Worm (Caenorhabditis elegans) whole organism, young adult: ENCODE results near the gene T05B4.13.

Experiments
- B0035.1 ChIP-seq: sonication (generic microtip); optimal IDR thresholded peaks from 2 replicates; lab custom pipeline; 2016; ENCODE audit warnings: missing genetic modification characterization, mild to moderate bottlenecking, missing compliant biosample characterization, missing genotype, missing genetic modification reagents
- B0261.1 ChIP-seq: sonication (generic microtip); optimal IDR thresholded peaks from 2 replicates; lab custom pipeline; 2016; ENCODE audit warnings: mild to moderate bottlenecking, missing genetic modification characterization, moderate library complexity, missing compliant biosample characterization
- C06A6.2 ChIP-seq: fragments of 200-800 bp; sonication (Bioruptor generic); conservative IDR thresholded peaks from 2 replicates; pipeline ENCODE4 v1.3.6; 2022; ENCODE audit warnings: missing genetic modification characterization, missing compliant biosample characterization
- C17E4.6 ChIP-seq: fragments of 200-800 bp; sonication (Bioruptor generic); IDR thresholded peaks from 2 replicates; pipeline ENCODE4 v1.3.6; 2022; ENCODE audit warnings: missing genetic modification reagents, missing genetic modification characterization, missing compliant biosample characterization
- F10E7.11 ChIP-seq: sonication (generic microtip); optimal IDR thresholded peaks from 2 replicates; lab custom pipeline; 2017; ENCODE audit warnings: mild to moderate bottlenecking, missing genetic modification characterization, moderate library complexity, missing compliant biosample characterization
- F39B2.1 ChIP-seq: fragments of 200-800 bp; sonication (Bioruptor generic); IDR thresholded peaks from 2 replicates; pipeline ENCODE4 v1.3.6; 2022; ENCODE audit warnings: missing genetic modification reagents, missing genetic modification characterization, missing compliant biosample characterization
- F49E8.2 ChIP-seq: sonication (generic microtip); optimal IDR thresholded peaks from 3 replicates; lab custom pipeline; 2017; ENCODE audit warnings: missing genetic modification characterization, mild to moderate bottlenecking, missing compliant biosample characterization, antibody characterized with exemption, moderate library complexity; ENCODE audit not compliant: insufficient read depth
- F52B5.7 ChIP-seq: sonication (generic microtip); optimal IDR thresholded peaks from 2 replicates; lab custom pipeline; 2016; ENCODE audit warnings: mild to moderate bottlenecking, missing genetic modification characterization, missing compliant biosample characterization
- F57A8.1 ChIP-seq: fragments of 200-800 bp; sonication (Bioruptor generic); optimal IDR thresholded peaks from 2 replicates; lab custom pipeline; 2018; ENCODE audit warnings: mild to moderate bottlenecking, missing genetic modification characterization, moderate library complexity, missing compliant biosample characterization
- K12H6.12 ChIP-seq: fragments of 200-800 bp; sonication (Bioruptor generic); optimal IDR thresholded peaks from 2 replicates; lab custom pipeline; 2018; ENCODE audit warnings: mild to moderate bottlenecking, missing genetic modification characterization, missing compliant biosample characterization
- T26A5.8 ChIP-seq: sonication (generic microtip); optimal IDR thresholded peaks from 2 replicates; lab custom pipeline; 2016; ENCODE audit warnings: missing genetic modification characterization, missing compliant biosample characterization
- Y53G8AR.9 ChIP-seq: fragments of 200-800 bp; sonication (Bioruptor generic); conservative IDR thresholded peaks from 2 replicates; pipeline ENCODE4 v1.3.6; 2022; ENCODE audit warnings: missing genetic modification reagents, missing genetic modification characterization, missing compliant biosample characterization
- Y95B8A.8 ChIP-seq: fragments of 200-800 bp; sonication (Bioruptor generic); IDR thresholded peaks from 2 replicates; pipeline ENCODE4 v1.3.6; 2022; ENCODE audit warnings: missing genetic modification reagents, missing genetic modification characterization, missing compliant biosample characterization
- akir-1 ChIP-seq: fragments of 200-800 bp; sonication (Bioruptor generic); optimal IDR thresholded peaks from 2 replicates; lab custom pipeline; 2018; ENCODE audit warnings: mild to moderate bottlenecking, missing genetic modification characterization, moderate library complexity, missing compliant biosample characterization
- ama-1 ChIP-seq, 3 experiments: fragments of 150-350 bp in 1 of 3; sonication (generic microtip) in 2 of 3; optimal IDR thresholded peaks; 2 replicates each; lab custom pipeline; 2014 to 2018; ENCODE audit warnings: missing biosample characterization in 2 of 3, missing genetic modification characterization in 2 of 3, missing genetic modification reagents in 2 of 3
- cebp-2 ChIP-seq: fragments of 200-800 bp; sonication (Bioruptor generic); IDR thresholded peaks from 2 replicates; pipeline ENCODE4 v1.3.6; 2022; ENCODE audit warnings: missing genetic modification characterization, missing compliant biosample characterization
- ceh-100 ChIP-seq: fragments of 200-800 bp; sonication (Bioruptor generic); IDR thresholded peaks from 2 replicates; pipeline ENCODE4 v1.3.6; 2022; ENCODE audit warnings: missing genetic modification reagents, missing genetic modification characterization, missing compliant biosample characterization
- ceh-27 ChIP-seq: fragments of 200-800 bp; sonication (Bioruptor generic); optimal IDR thresholded peaks from 2 replicates; lab custom pipeline; 2018; ENCODE audit warnings: mild to moderate bottlenecking, missing genetic modification characterization, moderate library complexity, missing compliant biosample characterization
- ceh-40 ChIP-seq: fragments of 200-800 bp; sonication (Bioruptor generic); IDR thresholded peaks from 2 replicates; pipeline ENCODE4 v1.3.6; 2022; ENCODE audit warnings: missing genetic modification characterization, missing compliant biosample characterization
- ceh-91 ChIP-seq: fragments of 200-800 bp; sonication (Bioruptor generic); IDR thresholded peaks from 2 replicates; pipeline ENCODE4 v1.3.6; 2022; ENCODE audit warnings: missing genetic modification reagents, missing genetic modification characterization, missing compliant biosample characterization
- chd-7 ChIP-seq: sonication (generic microtip); optimal IDR thresholded peaks from 2 replicates; lab custom pipeline; 2016; ENCODE audit warnings: mild to moderate bottlenecking, missing genetic modification characterization, moderate library complexity, missing compliant biosample characterization
- die-1 ChIP-seq: sonication (generic microtip); optimal IDR thresholded peaks from 2 replicates; lab custom pipeline; 2016; ENCODE audit warnings: missing genotype, mild to moderate bottlenecking, missing genetic modification characterization, missing compliant biosample characterization
- dox-1 ChIP-seq: fragments of 200-800 bp; sonication (Bioruptor generic); IDR thresholded peaks from 2 replicates; pipeline ENCODE4 v1.3.6; 2022; ENCODE audit warnings: missing genetic modification reagents, missing genetic modification characterization, missing compliant biosample characterization
- dpl-1 ChIP-seq: fragments of 150-350 bp; optimal IDR thresholded peaks from 2 replicates; lab custom pipeline; 2014; ENCODE audit warnings: missing biosample characterization, missing genetic modification reagents, missing genetic modification characterization
- efl-1 ChIP-seq: fragments of 150-350 bp; optimal IDR thresholded peaks from 2 replicates; lab custom pipeline; 2014; ENCODE audit warnings: missing biosample characterization, missing genetic modification reagents, missing genetic modification characterization
- egl-18 ChIP-seq: fragments of 200-800 bp; sonication (Bioruptor generic); IDR thresholded peaks from 2 replicates; pipeline ENCODE4 v1.3.6; 2022; ENCODE audit warnings: missing genetic modification reagents, missing genetic modification characterization, missing compliant biosample characterization
- ekl-4 ChIP-seq: fragments of 200-800 bp; sonication (Bioruptor generic); IDR thresholded peaks from 2 replicates; pipeline ENCODE4 v1.3.6; 2022; ENCODE audit warnings: missing genetic modification reagents, missing genetic modification characterization, missing compliant biosample characterization
- fkh-3 ChIP-seq: sonication (generic microtip); optimal IDR thresholded peaks from 2 replicates; lab custom pipeline; 2016; ENCODE audit warnings: mild to moderate bottlenecking, missing genetic modification characterization, missing compliant biosample characterization
- gei-17 ChIP-seq: fragments of 200-800 bp; sonication (Bioruptor generic); optimal IDR thresholded peaks from 2 replicates; lab custom pipeline; 2018; ENCODE audit warnings: mild to moderate bottlenecking, missing genetic modification characterization, missing compliant biosample characterization
- hlh-12 ChIP-seq: sonication (generic microtip); optimal IDR thresholded peaks from 2 replicates; lab custom pipeline; 2016; ENCODE audit warnings: missing genetic modification characterization, missing compliant biosample characterization
- hmg-20 ChIP-seq: fragments of 200-800 bp; sonication (Bioruptor generic); IDR thresholded peaks from 2 replicates; pipeline ENCODE4 v1.3.6; 2022; ENCODE audit warnings: missing genetic modification reagents, missing genetic modification characterization, missing compliant biosample characterization
- lin-35 ChIP-seq, 3 experiments: fragments of 150-350 bp in 2 of 3; sonication (generic microtip) in 1 of 3; optimal IDR thresholded peaks; 2 replicates each; lab custom pipeline; 2014 to 2018; ENCODE audit warnings: missing biosample characterization in 3 of 3, missing genetic modification characterization in 3 of 3, missing genetic modification reagents in 3 of 3
- lin-54 ChIP-seq: fragments of 200-800 bp; sonication (Bioruptor generic); optimal IDR thresholded peaks from 2 replicates; lab custom pipeline; 2018; ENCODE audit warnings: mild to moderate bottlenecking, missing genetic modification characterization, missing compliant biosample characterization
- lir-1 ChIP-seq: fragments of 200-800 bp; sonication (Bioruptor generic); conservative IDR thresholded peaks from 2 replicates; pipeline ENCODE4 v1.3.6; 2022; ENCODE audit warnings: missing genetic modification reagents, missing genetic modification characterization, missing compliant biosample characterization
- lsy-27 ChIP-seq: sonication (generic microtip); optimal IDR thresholded peaks from 2 replicates; lab custom pipeline; 2017; ENCODE audit warnings: missing genetic modification characterization, mild to moderate bottlenecking, missing compliant biosample characterization, antibody characterized with exemption, missing genotype, borderline replicate concordance; ENCODE audit not compliant: insufficient read depth
- madf-3 ChIP-seq: fragments of 200-800 bp; sonication (Bioruptor generic); IDR thresholded peaks from 2 replicates; pipeline ENCODE4 v1.3.6; 2022; ENCODE audit warnings: missing genetic modification reagents, missing genetic modification characterization, missing compliant biosample characterization
- mel-28 ChIP-seq: sonication (generic microtip); optimal IDR thresholded peaks from 2 replicates; lab custom pipeline; 2016; ENCODE audit warnings: borderline replicate concordance, mild to moderate bottlenecking, missing genetic modification characterization, missing compliant biosample characterization
- nhr-27 ChIP-seq: fragments of 200-800 bp; sonication (Bioruptor generic); optimal IDR thresholded peaks from 2 replicates; lab custom pipeline; 2018; ENCODE audit warnings: mild to moderate bottlenecking, missing genetic modification characterization, moderate library complexity, missing compliant biosample characterization
- nhr-90 ChIP-seq: sonication (generic microtip); optimal IDR thresholded peaks from 2 replicates; lab custom pipeline; 2016; ENCODE audit warnings: missing genotype, mild to moderate bottlenecking, missing genetic modification characterization, missing compliant biosample characterization
- rcor-1 ChIP-seq: fragments of 200-800 bp; sonication (Bioruptor generic); IDR thresholded peaks from 2 replicates; pipeline ENCODE4 v1.3.6; 2022; ENCODE audit warnings: missing genetic modification reagents, missing genetic modification characterization, missing compliant biosample characterization
- rec-8 ChIP-seq, 2 experiments: sonication (generic microtip); optimal IDR thresholded peaks; 2 replicates each; lab custom pipeline; 2016; ENCODE audit warnings: mild to moderate bottlenecking in 2 of 2, missing genetic modification characterization in 2 of 2, missing genetic modification reagents in 2 of 2, missing genotype in 2 of 2, missing biosample characterization in 1 of 2, missing compliant biosample characterization in 1 of 2, moderate library complexity in 1 of 2
- sea-2 ChIP-seq: fragments of 200-800 bp; sonication (Bioruptor generic); IDR thresholded peaks from 2 replicates; pipeline ENCODE4 v1.3.6; 2022; ENCODE audit warnings: missing genetic modification characterization, missing compliant biosample characterization
- snpc-4 ChIP-seq, 5 experiments: fragments of 150-350 bp in 1 of 5; sonication (generic microtip) in 4 of 5; optimal IDR thresholded peaks; 2 replicates each; lab custom pipeline; 2014 to 2018; ENCODE audit warnings: missing genetic modification characterization in 5 of 5, missing biosample characterization in 3 of 5, antibody characterized with exemption in 2 of 5, mild to moderate bottlenecking in 2 of 5, missing compliant biosample characterization in 2 of 5, missing genotype in 2 of 5, moderate library complexity in 2 of 5, missing genetic modification reagents in 1 of 5
- tlf-1 ChIP-seq: fragments of 200-800 bp; sonication (Bioruptor generic); optimal IDR thresholded peaks from 2 replicates; lab custom pipeline; 2018; ENCODE audit warnings: mild to moderate bottlenecking, missing genetic modification characterization, missing compliant biosample characterization
- unc-130 ChIP-seq: sonication (generic microtip); optimal IDR thresholded peaks from 2 replicates; lab custom pipeline; 2016; ENCODE audit warnings: missing genetic modification reagents, missing genetic modification characterization, missing compliant biosample characterization
- unc-62 ChIP-seq: fragments of 150-350 bp; optimal IDR thresholded peaks from 2 replicates; lab custom pipeline; 2014; ENCODE audit warnings: missing biosample characterization, missing genetic modification reagents, missing genetic modification characterization
- ztf-28 ChIP-seq: fragments of 200-800 bp; sonication (Bioruptor generic); IDR thresholded peaks from 2 replicates; pipeline ENCODE4 v1.3.6; 2022; ENCODE audit warnings: missing genetic modification reagents, missing genetic modification characterization, missing compliant biosample characterization
- ztf-6 ChIP-seq: fragments of 200-800 bp; sonication (Bioruptor generic); IDR thresholded peaks from 2 replicates; pipeline ENCODE4 v1.3.6; 2022; ENCODE audit warnings: missing genetic modification reagents, missing genetic modification characterization, missing compliant biosample characterization

T05B4.13 gene

DNA sequence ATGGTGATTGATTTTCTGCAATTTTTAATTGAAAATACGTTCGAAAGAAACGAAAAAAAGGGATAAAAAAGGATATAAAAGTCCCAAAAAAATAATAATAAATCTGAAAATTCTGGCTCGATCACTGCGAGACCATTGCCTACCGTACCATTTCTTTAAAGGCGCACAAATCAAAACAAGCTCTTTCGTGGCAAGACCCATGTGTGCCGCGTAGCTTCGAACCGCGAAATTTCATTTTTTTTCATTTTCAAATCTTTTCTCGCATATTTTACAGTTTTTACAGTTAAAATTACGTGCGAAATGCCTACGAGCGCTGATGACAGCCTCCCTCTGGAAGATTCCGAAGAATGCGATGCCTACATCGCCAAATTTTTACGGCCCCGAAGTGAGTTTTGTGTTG, 48.3 kb upstream of the T05B4.13 start, which contains the start of the genes coh-4 and pid-5 (continued):
- no peak for TF ChIP-seq B0035.1 (tag; lab: Kevin White, UChicago)
- TF ChIP-seq ceh-27 (GFP tag; lab: Kevin White, UChicago): no peak
- no peak for TF ChIP-seq F57A8.1
- no peak for TF ChIP-seq hmg-20 (GFP tag; lab: Robert Waterston, UW)
- peak; percentile 61; the same call in 1 of the 2 replicates for TF ChIP-seq C17E4.6 (GFP tag; lab: Robert Waterston, UW)
- TF ChIP-seq unc-130 (GFP tag; lab: Kevin White, UChicago): peak; percentile 84
- TF ChIP-seq tlf-1 (GFP tag; lab: Kevin White, UChicago): peak; percentile 75
- TF ChIP-seq efl-1 (GFP tag; lab: Kevin White, UChicago): peak; percentile 98
- no peak for TF ChIP-seq die-1 (tag; lab: Kevin White, UChicago)
- no peak for TF ChIP-seq akir-1
- no peak for TF ChIP-seq nhr-27 (tag; lab: Kevin White, UChicago)
- peak; percentile 89 for TF ChIP-seq dox-1 (GFP tag; lab: Robert Waterston, UW)
- TF ChIP-seq ama-1 (optimal IDR thresholded peaks at IDR 0.05; lab: Kevin White, UChicago): no peak
- TF ChIP-seq ama-1 (GFP tag; optimal IDR thresholded peaks at IDR 0.05; lab: Kevin White, UChicago): no peak
- no peak for TF ChIP-seq unc-62 (GFP tag; lab: Kevin White, UChicago)
- TF ChIP-seq dpl-1 (GFP tag; lab: Kevin White, UChicago): peak; percentile 92
- peak in 1 of 3 experiments; percentile 46 for TF ChIP-seq lin-35 (GFP tag; optimal IDR thresholded peaks at IDR 0.05; lab: Kevin White, UChicago)
- TF ChIP-seq hlh-12 (tag; lab: Kevin White, UChicago): no peak
- peak; percentile 94 for TF ChIP-seq ceh-91
- no peak for TF ChIP-seq F52B5.7
- TF ChIP-seq cebp-2: no peak
- no peak for TF ChIP-seq lsy-27 (tag; lab: Kevin White, UChicago)
- peak; percentile 68; the same call in 1 of the 2 replicates for TF ChIP-seq ztf-28 (GFP tag; lab: Robert Waterston, UW)
- no peak for TF ChIP-seq sea-2 (GFP tag; lab: Robert Waterston, UW)
- TF ChIP-seq rec-8 (tag; optimal IDR thresholded peaks at IDR 0.05; lab: Kevin White, UChicago): no peak
- TF ChIP-seq chd-7 (tag; lab: Kevin White, UChicago): no peak
- no peak for TF ChIP-seq T26A5.8
- no peak for TF ChIP-seq ztf-6 (GFP tag; lab: Robert Waterston, UW)
- no peak for TF ChIP-seq nhr-90 (tag; lab: Kevin White, UChicago)
- peak; percentile 80 for TF ChIP-seq rcor-1 (GFP tag; lab: Robert Waterston, UW)
- TF ChIP-seq lir-1 (GFP tag; lab: Robert Waterston, UW): peak; percentile 24; the same call in 1 of the 2 replicates
- TF ChIP-seq snpc-4 (GFP tag; optimal IDR thresholded peaks at IDR 0.05; lab: Kevin White, UChicago): peak; percentile 44
- TF ChIP-seq snpc-4 (tag; optimal IDR thresholded peaks at IDR 0.05; lab: Kevin White, UChicago): peak in 2 of 4 experiments; percentile 57 to 66
- TF ChIP-seq Y53G8AR.9 (GFP tag; lab: Robert Waterston, UW): peak; percentile 79
- TF ChIP-seq fkh-3 (tag; lab: Kevin White, UChicago): no peak
- TF ChIP-seq B0261.1 (tag; lab: Kevin White, UChicago): no peak
- TF ChIP-seq ekl-4 (GFP tag; lab: Robert Waterston, UW): peak; percentile 61
- no peak for TF ChIP-seq F39B2.1 (GFP tag; lab: Robert Waterston, UW)
- TF ChIP-seq Y95B8A.8: peak; percentile 87
- peak; percentile 90 for TF ChIP-seq lin-54
- TF ChIP-seq egl-18: no peak
- TF ChIP-seq K12H6.12 (tag; lab: Kevin White, UChicago): no peak
- TF ChIP-seq gei-17 (GFP tag; lab: Kevin White, UChicago): no peak
- TF ChIP-seq F49E8.2 (tag; lab: Kevin White, UChicago): peak; percentile 83
- peak; percentile 61 for TF ChIP-seq ceh-100 (GFP tag; lab: Robert Waterston, UW)
- TF ChIP-seq F10E7.11 (tag; lab: Kevin White, UChicago): no peak
- no peak for TF ChIP-seq C06A6.2 (GFP tag; lab: Robert Waterston, UW)
- TF ChIP-seq madf-3 (GFP tag; lab: Robert Waterston, UW): 0 out of 2 replicates have a peak, but pooled peaks have one; percentile 70
- TF ChIP-seq mel-28 (tag; lab: Kevin White, UChicago): no peak
- TF ChIP-seq ceh-40 (GFP tag; lab: Robert Waterston, UW): no peak
